Fruit fly (Drosophila melanogaster) whole organism, adult: ENCODE data around the gene Dmtn.

ENCODE experiments used
- CG11617 ChIP-seq: fragments of 200-800 bp; sonication (Bioruptor generic); optimal IDR thresholded peaks from 2 replicates; lab custom pipeline; 2017; ENCODE audit warnings: mild to moderate bottlenecking, missing biosample characterization, missing genetic modification reagents, missing genetic modification characterization
- CG14711 ChIP-seq: fragments of 200-800 bp; sonication (Bioruptor generic); optimal IDR thresholded peaks from 2 replicates; lab custom pipeline; 2018; ENCODE audit warnings: missing biosample characterization, mild to moderate bottlenecking, missing genetic modification characterization, moderate library complexity
- CG5204 ChIP-seq: fragments of 200-800 bp; sonication (Bioruptor generic); optimal IDR thresholded peaks from 2 replicates; lab custom pipeline; 2016; ENCODE audit warnings: missing biosample characterization, missing genetic modification characterization
- Clk ChIP-seq: fragments of 200-800 bp; sonication (Bioruptor generic); optimal IDR thresholded peaks from 2 replicates; lab custom pipeline; 2017; ENCODE audit warnings: missing biosample characterization, missing genetic modification characterization
- Crg-1 ChIP-seq: fragments of 200-800 bp; sonication (Bioruptor generic); optimal IDR thresholded peaks from 2 replicates; lab custom pipeline; 2016; ENCODE audit warnings: missing biosample characterization, missing genetic modification characterization
- cic ChIP-seq: fragments of 200-800 bp; sonication (Bioruptor generic); optimal IDR thresholded peaks from 2 replicates; lab custom pipeline; 2017; ENCODE audit warnings: missing biosample characterization, mild to moderate bottlenecking, missing genetic modification characterization, moderate library complexity
- kay ChIP-seq: fragments of 200-800 bp; sonication (Bioruptor generic); peaks from one replicate; lab custom pipeline; 2016; ENCODE audit warnings: missing biosample characterization, missing genetic modification characterization, borderline replicate concordance
- pad ChIP-seq: fragments of 200-800 bp; sonication (Bioruptor generic); optimal IDR thresholded peaks from 3 replicates; lab custom pipeline; 2017; ENCODE audit warnings: missing biosample characterization, missing genetic modification characterization, mild to moderate bottlenecking, moderate library complexity, missing genetic modification reagents

dm6 chr3R:6348943-6349342 is 56.8 kb downstream of the Dmtn start, which contains the start of gene Hr83:
- TF ChIP-seq Clk (no peak), CG14711 (no peak), cic (GFP tag; lab: Kevin White, UChicago) (no peak), pad (GFP tag; lab: Kevin White, UChicago) (no peak), CG5204 (GFP tag; lab: Kevin White, UChicago) (no peak), kay (GFP tag; lab: Kevin White, UChicago) (no peak), CG11617 (GFP tag; lab: Kevin White, UChicago) (no peak), Crg-1 (GFP tag; lab: Kevin White, UChicago) (no peak)
